Worm (Caenorhabditis elegans) whole organism, L2 larva: ENCODE measurements around the gene srw-44.

ENCODE experiments used
- C34F6.9 ChIP-seq: fragments of 150-350 bp; optimal IDR thresholded peaks from 2 replicates; lab custom pipeline; 2014; ENCODE audit warnings: missing biosample characterization, missing genetic modification characterization
- R02D3.7 ChIP-seq: fragments of 150-350 bp; optimal IDR thresholded peaks from 2 replicates; lab custom pipeline; 2014; ENCODE audit warnings: missing biosample characterization, missing genetic modification characterization
- Y55F3AM.14 ChIP-seq: fragments of 200-800 bp; sonication (Bioruptor generic); optimal IDR thresholded peaks from 2 replicates; lab custom pipeline; 2018; ENCODE audit warnings: mild to moderate bottlenecking, missing genetic modification characterization, missing compliant biosample characterization
- alr-1 ChIP-seq: fragments of 150-350 bp; optimal IDR thresholded peaks from 2 replicates; lab custom pipeline; 2014; ENCODE audit warnings: missing biosample characterization, missing genetic modification characterization
- blmp-1 ChIP-seq: sonication (generic microtip); optimal IDR thresholded peaks from 2 replicates; lab custom pipeline; 2017; ENCODE audit warnings: missing genetic modification characterization, mild to moderate bottlenecking, missing compliant biosample characterization, antibody characterized with exemption, moderate library complexity; ENCODE audit not compliant: insufficient read depth
- elt-3 ChIP-seq: sonication (generic microtip); optimal IDR thresholded peaks from 2 replicates; lab custom pipeline; 2017; ENCODE audit warnings: missing biosample characterization, missing genetic modification characterization
- fos-1 ChIP-seq: fragments of 150-350 bp; optimal IDR thresholded peaks from 2 replicates; lab custom pipeline; 2014; ENCODE audit warnings: missing biosample characterization, missing genetic modification characterization
- lin-13 ChIP-seq: fragments of 150-350 bp; optimal IDR thresholded peaks from 2 replicates; lab custom pipeline; 2014; ENCODE audit warnings: missing biosample characterization, missing genetic modification reagents, missing genetic modification characterization
- nhr-11 ChIP-seq: fragments of 150-350 bp; optimal IDR thresholded peaks from 2 replicates; lab custom pipeline; 2014; ENCODE audit warnings: missing biosample characterization, missing genetic modification characterization
- nhr-237 ChIP-seq: fragments of 150-350 bp; optimal IDR thresholded peaks from 2 replicates; lab custom pipeline; 2014; ENCODE audit warnings: missing biosample characterization, missing genetic modification characterization
- snpc-4 ChIP-seq: fragments of 150-350 bp; optimal IDR thresholded peaks from 2 replicates; lab custom pipeline; 2014; ENCODE audit warnings: missing biosample characterization, missing genetic modification characterization
- unc-55 ChIP-seq: fragments of 150-350 bp; sonication (generic microtip); optimal IDR thresholded peaks from 3 replicates; lab custom pipeline; 2014; ENCODE audit warnings: missing biosample characterization, missing genetic modification reagents, missing genetic modification characterization
- unc-62 ChIP-seq: fragments of 150-350 bp; optimal IDR thresholded peaks from 2 replicates; lab custom pipeline; 2014; ENCODE audit warnings: missing biosample characterization, missing genetic modification reagents, missing genetic modification characterization
- ztf-4 ChIP-seq: fragments of 150-350 bp; optimal IDR thresholded peaks from 2 replicates; lab custom pipeline; 2014; ENCODE audit warnings: missing biosample characterization, missing genetic modification characterization

ce11 chrV:16675553-16675952 is 4.5 kb upstream of the srw-44 start, which contains the start of gene srz-1:
- TF ChIP-seq R02D3.7 (tag; lab: Kevin White, UChicago) = no peak
- no peak for TF ChIP-seq ztf-4 (tag; lab: Kevin White, UChicago)
- TF ChIP-seq lin-13 (GFP tag; lab: Kevin White, UChicago) = no peak
- TF ChIP-seq snpc-4 = no peak
- no peak for TF ChIP-seq nhr-11 (tag; lab: Kevin White, UChicago)
- no peak for TF ChIP-seq alr-1
- no peak for TF ChIP-seq nhr-237
- no peak for TF ChIP-seq unc-55 (GFP tag; lab: Kevin White, UChicago)
- no peak for TF ChIP-seq unc-62 (GFP tag; lab: Kevin White, UChicago)
- TF ChIP-seq blmp-1 (tag; lab: Kevin White, UChicago) = no peak
- no peak for TF ChIP-seq fos-1 (tag; lab: Kevin White, UChicago)
- TF ChIP-seq Y55F3AM.14 = no peak
- TF ChIP-seq C34F6.9 (tag; lab: Kevin White, UChicago) = no peak
- no peak for TF ChIP-seq elt-3
